Worm (Caenorhabditis elegans) whole organism, L1 larva: ENCODE measurements around the gene C52A10.3.

ENCODE experiments used
- C16A3.4 ChIP-seq: fragments of 150-350 bp; optimal IDR thresholded peaks from 2 replicates; lab custom pipeline; 2014; ENCODE audit warnings: missing biosample characterization, missing genetic modification characterization
- C34B4.2 ChIP-seq: sonication (generic microtip); optimal IDR thresholded peaks from 2 replicates; lab custom pipeline; 2017; ENCODE audit warnings: mild to moderate bottlenecking, missing genetic modification characterization, missing compliant biosample characterization
- F16B12.6 ChIP-seq: fragments of 150-350 bp; optimal IDR thresholded peaks from 2 replicates; lab custom pipeline; 2014; ENCODE audit warnings: missing biosample characterization, missing genetic modification characterization
- Y116A8C.19 ChIP-seq: sonication (generic microtip); optimal IDR thresholded peaks from 2 replicates; lab custom pipeline; 2016; ENCODE audit warnings: missing compliant biosample characterization, missing genetic modification characterization, borderline replicate concordance
- aly-2 ChIP-seq: fragments of 150-350 bp; optimal IDR thresholded peaks from 2 replicates; lab custom pipeline; 2014; ENCODE audit warnings: missing biosample characterization, missing genetic modification characterization
- ama-1 ChIP-seq: fragments of 150-350 bp; optimal IDR thresholded peaks from 2 replicates; lab custom pipeline; 2014
- blmp-1 ChIP-seq: fragments of 150-350 bp; optimal IDR thresholded peaks from 2 replicates; lab custom pipeline; 2014; ENCODE audit warnings: missing biosample characterization, missing genetic modification characterization
- ceh-63 ChIP-seq: fragments of 200-800 bp; sonication (Bioruptor generic); optimal IDR thresholded peaks from 2 replicates; lab custom pipeline; 2018; ENCODE audit warnings: mild to moderate bottlenecking, missing genetic modification characterization, missing compliant biosample characterization
- ceh-8 ChIP-seq: fragments of 200-800 bp; sonication (Bioruptor generic); optimal IDR thresholded peaks from 2 replicates; lab custom pipeline; 2018; ENCODE audit warnings: mild to moderate bottlenecking, missing genetic modification characterization, moderate library complexity, missing compliant biosample characterization
- ceh-82 ChIP-seq, 3 experiments: fragments of 150-350 bp in 1 of 3; sonication (generic microtip) in 2 of 3; optimal IDR thresholded peaks; 2 replicates each; lab custom pipeline; 2014 to 2017; ENCODE audit warnings: missing biosample characterization in 3 of 3, missing genetic modification characterization in 3 of 3
- ceh-88 ChIP-seq: fragments of 200-800 bp; sonication (Bioruptor generic); IDR thresholded peaks from 2 replicates; pipeline ENCODE4 v1.3.6; 2022; ENCODE audit warnings: missing genetic modification characterization, missing compliant biosample characterization
- efl-1 ChIP-seq, 4 experiments: fragments of 150-350 bp; optimal IDR thresholded peaks in 3 of 4; peaks in 1 of 4; 1 replicate in 1 of 4; 2 replicates in 3 of 4; lab custom pipeline; 2014; ENCODE audit warnings: missing biosample characterization in 2 of 4, missing genetic modification characterization in 2 of 4, missing genetic modification reagents in 2 of 4
- egl-13 ChIP-seq: sonication (generic microtip); optimal IDR thresholded peaks from 2 replicates; lab custom pipeline; 2016; ENCODE audit warnings: missing genotype, missing genetic modification reagents, missing genetic modification characterization, missing compliant biosample characterization
- egl-27 ChIP-seq, 2 experiments: fragments of 150-350 bp in 1 of 2; sonication (generic microtip); optimal IDR thresholded peaks; 3 replicates each; lab custom pipeline; 2017 to 2018; ENCODE audit warnings: missing biosample characterization in 2 of 2, missing genetic modification characterization in 2 of 2, missing genetic modification reagents in 2 of 2
- elt-2 ChIP-seq: sonication (generic microtip); optimal IDR thresholded peaks from 2 replicates; lab custom pipeline; 2016; ENCODE audit warnings: missing genetic modification characterization, mild to moderate bottlenecking, inconsistent platforms, missing compliant biosample characterization, missing genetic modification reagents
- elt-3 ChIP-seq, 6 experiments: fragments of 150-350 bp in 1 of 6; sonication (generic microtip); optimal IDR thresholded peaks; 2 replicates each; lab custom pipeline; 2017 to 2018; ENCODE audit warnings: missing biosample characterization in 6 of 6, missing genetic modification characterization in 6 of 6, inconsistent platforms in 1 of 6
- ets-5 ChIP-seq: fragments of 200-800 bp; sonication (Bioruptor generic); IDR thresholded peaks from 2 replicates; pipeline ENCODE4 v1.3.6; 2022; ENCODE audit warnings: missing genetic modification characterization, missing compliant biosample characterization
- fkh-10 ChIP-seq: sonication (generic microtip); optimal IDR thresholded peaks from 2 replicates; lab custom pipeline; 2017; ENCODE audit warnings: missing biosample characterization, missing genetic modification reagents, missing genetic modification characterization
- isw-1 ChIP-seq: fragments of 200-800 bp; sonication (Bioruptor generic); IDR thresholded peaks from 2 replicates; pipeline ENCODE4 v1.3.6; 2022; ENCODE audit warnings: missing genetic modification characterization, missing compliant biosample characterization
- lin-13 ChIP-seq: fragments of 150-350 bp; optimal IDR thresholded peaks from 2 replicates; lab custom pipeline; 2014; ENCODE audit warnings: missing biosample characterization, missing genetic modification reagents, missing genetic modification characterization
- lin-14 ChIP-seq: fragments of 200-800 bp; sonication (Bioruptor generic); optimal IDR thresholded peaks from 2 replicates; lab custom pipeline; 2018; ENCODE audit warnings: mild to moderate bottlenecking, missing genetic modification characterization, moderate library complexity, missing compliant biosample characterization
- lin-15B ChIP-seq: fragments of 150-350 bp; sonication (generic microtip); optimal IDR thresholded peaks from 3 replicates; lab custom pipeline; 2014; ENCODE audit warnings: missing biosample characterization, missing genetic modification characterization
- lin-35 ChIP-seq, 2 experiments: fragments of 150-350 bp; optimal IDR thresholded peaks; 2 replicates each; lab custom pipeline; 2014; ENCODE audit warnings: missing biosample characterization in 2 of 2, missing genetic modification characterization in 2 of 2, missing genetic modification reagents in 2 of 2
- lsy-2 ChIP-seq, 2 experiments: fragments of 150-350 bp; optimal IDR thresholded peaks; 2 replicates each; lab custom pipeline; 2014; ENCODE audit warnings: missing biosample characterization in 2 of 2, missing genetic modification characterization in 2 of 2
- mdl-1 ChIP-seq, 2 experiments: fragments of 150-350 bp; optimal IDR thresholded peaks; 2 replicates each; lab custom pipeline; 2014 to 2017; ENCODE audit warnings: missing biosample characterization in 2 of 2, missing genetic modification characterization in 2 of 2, inconsistent platforms in 1 of 2
- mef-2 ChIP-seq: fragments of 150-350 bp; optimal IDR thresholded peaks from 2 replicates; lab custom pipeline; 2014; ENCODE audit warnings: missing biosample characterization, missing genetic modification characterization
- mep-1 ChIP-seq: fragments of 150-350 bp; optimal IDR thresholded peaks from 2 replicates; lab custom pipeline; 2014; ENCODE audit warnings: missing biosample characterization, missing genetic modification characterization
- nhr-11 ChIP-seq: fragments of 150-350 bp; optimal IDR thresholded peaks from 2 replicates; lab custom pipeline; 2014; ENCODE audit warnings: missing biosample characterization, missing genetic modification characterization
- nhr-12 ChIP-seq: sonication (generic microtip); optimal IDR thresholded peaks from 2 replicates; lab custom pipeline; 2017; ENCODE audit warnings: missing biosample characterization, missing genetic modification characterization
- nhr-237 ChIP-seq: fragments of 150-350 bp; optimal IDR thresholded peaks from 2 replicates; lab custom pipeline; 2014; ENCODE audit warnings: missing biosample characterization, missing genetic modification characterization
- nhr-47 ChIP-seq: sonication (generic microtip); optimal IDR thresholded peaks from 2 replicates; lab custom pipeline; 2016; ENCODE audit warnings: mild to moderate bottlenecking, missing genetic modification characterization, moderate library complexity, missing compliant biosample characterization
- nhr-71 ChIP-seq: sonication (generic microtip); optimal IDR thresholded peaks from 2 replicates; lab custom pipeline; 2016; ENCODE audit warnings: mild to moderate bottlenecking, missing genetic modification characterization, moderate library complexity, missing compliant biosample characterization
- nhr-76 ChIP-seq: sonication (generic microtip); optimal IDR thresholded peaks from 2 replicates; lab custom pipeline; 2017; ENCODE audit warnings: missing biosample characterization, missing genetic modification characterization
- nhr-77 ChIP-seq: fragments of 150-350 bp; optimal IDR thresholded peaks from 2 replicates; lab custom pipeline; 2014; ENCODE audit warnings: missing biosample characterization, missing genetic modification characterization
- nhr-84 ChIP-seq: sonication (generic microtip); optimal IDR thresholded peaks from 2 replicates; lab custom pipeline; 2017; ENCODE audit warnings: missing biosample characterization, missing genetic modification characterization
- nhr-90 ChIP-seq: sonication (generic microtip); optimal IDR thresholded peaks from 2 replicates; lab custom pipeline; 2016; ENCODE audit warnings: mild to moderate bottlenecking, missing genetic modification characterization, missing compliant biosample characterization; ENCODE audit not compliant: poor library complexity
- pag-3 ChIP-seq: sonication (generic microtip); optimal IDR thresholded peaks from 2 replicates; lab custom pipeline; 2017; ENCODE audit warnings: missing genetic modification characterization, mild to moderate bottlenecking, missing compliant biosample characterization, antibody characterized with exemption, borderline replicate concordance; ENCODE audit not compliant: insufficient read depth
- pax-3 ChIP-seq: fragments of 200-800 bp; sonication (Bioruptor generic); optimal IDR thresholded peaks from 2 replicates; lab custom pipeline; 2018; ENCODE audit warnings: mild to moderate bottlenecking, missing genetic modification characterization, moderate library complexity, missing compliant biosample characterization
- skn-1 ChIP-seq: fragments of 150-350 bp; optimal IDR thresholded peaks from 2 replicates; lab custom pipeline; 2014; ENCODE audit warnings: missing biosample characterization, missing genetic modification characterization
- snu-23 ChIP-seq: sonication (generic microtip); optimal IDR thresholded peaks from 2 replicates; lab custom pipeline; 2016; ENCODE audit warnings: missing genetic modification characterization, missing compliant biosample characterization
- sox-4 ChIP-seq: sonication (generic microtip); optimal IDR thresholded peaks from 2 replicates; lab custom pipeline; 2016; ENCODE audit warnings: missing genetic modification characterization, missing compliant biosample characterization
- swsn-7 ChIP-seq: sonication (generic microtip); optimal IDR thresholded peaks from 2 replicates; lab custom pipeline; 2016; ENCODE audit warnings: missing genetic modification characterization, missing compliant biosample characterization
- tbx-2 ChIP-seq: sonication (generic microtip); optimal IDR thresholded peaks from 2 replicates; lab custom pipeline; 2016; ENCODE audit warnings: missing genetic modification characterization, missing compliant biosample characterization
- unc-130 ChIP-seq: fragments of 150-350 bp; optimal IDR thresholded peaks from 2 replicates; lab custom pipeline; 2017; ENCODE audit warnings: missing biosample characterization, missing genetic modification characterization, inconsistent platforms
- unc-30 ChIP-seq: sonication (generic microtip); optimal IDR thresholded peaks from 2 replicates; lab custom pipeline; 2017; ENCODE audit warnings: missing biosample characterization, missing genetic modification characterization
- vab-15 ChIP-seq: sonication (generic microtip); optimal IDR thresholded peaks from 2 replicates; lab custom pipeline; 2017; ENCODE audit warnings: missing genotype, mild to moderate bottlenecking, missing genetic modification characterization, missing compliant biosample characterization
- zag-1 ChIP-seq: fragments of 150-350 bp; optimal IDR thresholded peaks from 2 replicates; lab custom pipeline; 2014; ENCODE audit warnings: missing biosample characterization, missing genetic modification characterization
- ztf-11 ChIP-seq, 2 experiments: sonication (generic microtip); optimal IDR thresholded peaks; 2 replicates each; lab custom pipeline; 2016 to 2017; ENCODE audit warnings: missing genetic modification characterization in 2 of 2, missing biosample characterization in 1 of 2, missing compliant biosample characterization in 1 of 2
- ztf-4 ChIP-seq: fragments of 150-350 bp; optimal IDR thresholded peaks from 2 replicates; lab custom pipeline; 2014; ENCODE audit warnings: missing biosample characterization, missing genetic modification characterization

Gene C52A10.3

DNA sequence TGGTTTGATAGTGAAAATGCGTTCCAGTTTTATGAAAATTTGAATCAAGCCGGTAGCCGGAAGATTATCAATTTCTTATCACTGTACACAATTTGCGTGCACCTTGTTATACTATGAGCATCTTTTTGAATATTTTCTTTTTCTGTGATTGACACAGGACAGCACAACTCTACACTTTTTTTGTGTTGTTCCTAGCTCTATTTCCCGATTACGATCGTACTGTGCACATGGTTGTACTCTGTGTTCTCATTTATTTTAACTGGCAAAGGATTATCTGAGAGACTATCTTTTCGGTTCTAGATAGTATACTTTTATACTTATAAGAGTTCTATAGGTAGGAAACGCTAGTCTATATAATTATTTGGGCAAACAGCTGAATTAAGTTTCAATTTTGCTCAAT lies 32.7 kb upstream of the C52A10.3 start:
- TF ChIP-seq fkh-10 (GFP tag; lab: Kevin White, UChicago) = no peak
- TF ChIP-seq nhr-11 (tag; lab: Kevin White, UChicago) = no peak
- no peak for TF ChIP-seq nhr-237 (tag; lab: Kevin White, UChicago)
- no peak for TF ChIP-seq zag-1
- no peak for TF ChIP-seq nhr-71 (tag; lab: Kevin White, UChicago)
- TF ChIP-seq nhr-84 (tag; lab: Kevin White, UChicago) = no peak
- TF ChIP-seq ceh-88 = no peak
- no peak for TF ChIP-seq blmp-1
- TF ChIP-seq pag-3 (tag; lab: Kevin White, UChicago) = no peak
- TF ChIP-seq swsn-7 = no peak
- no peak for TF ChIP-seq C34B4.2
- TF ChIP-seq egl-13 (tag; lab: Kevin White, UChicago) = no peak
- TF ChIP-seq lin-35 (GFP tag; optimal IDR thresholded peaks at IDR 0.05; lab: Kevin White, UChicago) = no peak
- no peak for TF ChIP-seq aly-2 (tag; lab: Kevin White, UChicago)
- no peak for TF ChIP-seq ama-1 (lab: Kevin White, UChicago)
- no peak for TF ChIP-seq Y116A8C.19 (tag; lab: Kevin White, UChicago)
- TF ChIP-seq ceh-63 (GFP tag; lab: Kevin White, UChicago) = no peak
- no peak for TF ChIP-seq elt-3 (tag; optimal IDR thresholded peaks at IDR 0.05; lab: Kevin White, UChicago)
- no peak for TF ChIP-seq ets-5 (GFP tag; lab: Robert Waterston, UW)
- TF ChIP-seq, all 84 proteins: peak for 0

DNA sequence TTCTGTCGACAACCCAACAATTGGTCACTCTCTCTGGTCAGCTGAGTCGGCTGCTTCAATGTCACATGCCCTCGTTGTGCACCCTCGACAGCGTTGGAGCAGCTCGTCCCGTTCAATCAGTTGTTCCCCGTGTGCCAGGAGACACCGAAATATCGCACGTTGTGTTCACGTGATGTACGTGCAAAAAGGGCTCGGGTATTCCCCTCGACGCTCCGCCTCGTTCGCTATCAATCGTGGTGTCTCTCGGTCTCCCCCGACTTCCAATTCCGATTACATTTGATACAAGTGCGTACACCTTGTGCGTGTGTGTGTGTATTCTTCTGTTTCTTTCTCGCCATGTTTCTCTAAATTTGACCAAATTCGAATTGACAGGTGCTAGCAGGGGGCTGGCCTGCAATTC lies 32.2 kb upstream of the C52A10.3 start:
- TF ChIP-seq swsn-7 (peak; percentile 22), snu-23 (GFP tag; lab: Kevin White, UChicago) (peak; percentile 68), lin-13 (GFP tag; lab: Kevin White, UChicago) (no peak), ztf-4 (peak; percentile 81), mef-2 (tag; lab: Kevin White, UChicago) (no peak), unc-130 (tag; lab: Kevin White, UChicago) (peak; percentile 16), ama-1 (lab: Kevin White, UChicago) (no peak), sox-4 (tag; lab: Kevin White, UChicago) (peak; percentile 8), pax-3 (tag; lab: Kevin White, UChicago) (no peak), mdl-1 (tag; optimal IDR thresholded peaks at IDR 0.05; lab: Kevin White, UChicago) (peak in 1 of 2 experiments; percentile 93), F16B12.6 (tag; lab: Kevin White, UChicago) (peak; percentile 0), lin-35 (GFP tag; optimal IDR thresholded peaks at IDR 0.05; lab: Kevin White, UChicago) (peak; percentile 34 to 79), elt-2 (tag; lab: Kevin White, UChicago) (peak; percentile 92), egl-27 (tag; optimal IDR thresholded peaks at IDR 0.05; lab: Kevin White, UChicago) (no peak), nhr-90 (peak; percentile 71), nhr-71 (tag; lab: Kevin White, UChicago) (peak; percentile 88), ceh-63 (GFP tag; lab: Kevin White, UChicago) (no peak), lsy-2 (tag; optimal IDR thresholded peaks at IDR 0.05; lab: Kevin White, UChicago) (peak; percentile 34 to 46), nhr-76 (tag; lab: Kevin White, UChicago) (no peak), egl-13 (tag; lab: Kevin White, UChicago) (no peak), nhr-12 (no peak), nhr-47 (tag; lab: Kevin White, UChicago) (peak; percentile 63), elt-3 (tag; optimal IDR thresholded peaks at IDR 0.05; lab: Kevin White, UChicago) (peak in 5 of 6 experiments; percentile 28 to 70 (median 32)), C34B4.2 (no peak), nhr-84 (tag; lab: Kevin White, UChicago) (no peak), nhr-77 (peak; percentile 27), nhr-237 (tag; lab: Kevin White, UChicago) (no peak), isw-1 (GFP tag; lab: Robert Waterston, UW) (no peak), vab-15 (no peak), C16A3.4 (tag; lab: Kevin White, UChicago) (no peak), mep-1 (tag; lab: Kevin White, UChicago) (peak; percentile 26), ceh-82 (tag; optimal IDR thresholded peaks at IDR 0.05; lab: Kevin White, UChicago) (no peak), lin-15B (tag; lab: Kevin White, UChicago) (no peak), aly-2 (tag; lab: Kevin White, UChicago) (no peak), pag-3 (tag; lab: Kevin White, UChicago) (no peak), unc-30 (tag; lab: Kevin White, UChicago) (no peak), efl-1 (optimal IDR thresholded peaks at IDR 0.05; lab: Kevin White, UChicago) (peak; percentile 41 to 45), efl-1 (GFP tag; optimal IDR thresholded peaks at IDR 0.05 in 1 of 2; lab: Kevin White, UChicago) (peak; percentile 43 to 94), lin-14 (GFP tag; lab: Kevin White, UChicago) (peak; percentile 91), tbx-2 (tag; lab: Kevin White, UChicago) (peak; percentile 65), ceh-8 (GFP tag; lab: Kevin White, UChicago) (no peak), skn-1 (peak; percentile 10), ztf-11 (tag; optimal IDR thresholded peaks at IDR 0.05; lab: Kevin White, UChicago) (no peak), ets-5 (GFP tag; lab: Robert Waterston, UW) (no peak)
